Fruit fly (Drosophila melanogaster) whole organism, wandering third instar larva: ENCODE data around the gene CG4789.
A peak's percentile ranks its signal among the peaks of the same experiment; 100 is the strongest.

ENCODE experiments used
- CG32264 ChIP-seq: fragments of 200-800 bp; sonication (Bioruptor generic); optimal IDR thresholded peaks from 2 replicates; lab custom pipeline; 2016; ENCODE audit warnings: missing biosample characterization, missing genetic modification characterization
- CG9705 ChIP-seq: fragments of 200-800 bp; sonication (Bioruptor generic); optimal IDR thresholded peaks from 2 replicates; lab custom pipeline; 2018; ENCODE audit warnings: missing biosample characterization, mild to moderate bottlenecking, missing genetic modification characterization
- CrebA ChIP-seq: fragments of 200-800 bp; sonication (Bioruptor generic); optimal IDR thresholded peaks from 2 replicates; lab custom pipeline; 2016; ENCODE audit warnings: missing biosample characterization, mild to moderate bottlenecking, missing genetic modification characterization, borderline replicate concordance
- Dfd ChIP-seq: fragments of >200 bp; optimal IDR thresholded peaks from 2 replicates; lab custom pipeline; 2017; ENCODE audit warnings: missing biosample characterization, missing genetic modification characterization
- GATAd ChIP-seq: sonication (Bioruptor generic); optimal IDR thresholded peaks from 2 replicates; lab custom pipeline; 2016; ENCODE audit warnings: missing biosample characterization, missing genetic modification characterization
- HLH106 ChIP-seq: fragments of 200-800 bp; optimal IDR thresholded peaks from 3 replicates; lab custom pipeline; 2019; ENCODE audit warnings: missing biosample characterization, mild to moderate bottlenecking, missing genetic modification characterization, moderate library complexity
- Hnf4 ChIP-seq: fragments of 200-800 bp; sonication (Bioruptor generic); optimal IDR thresholded peaks from 2 replicates; lab custom pipeline; 2016; ENCODE audit warnings: missing biosample characterization, mild to moderate bottlenecking, missing genetic modification characterization
- Hr78 ChIP-seq: fragments of >200 bp; optimal IDR thresholded peaks from 2 replicates; lab custom pipeline; 2017; ENCODE audit warnings: missing biosample characterization, missing genetic modification characterization
- Hr83 ChIP-seq: fragments of 200-300 bp; sonication (Bioruptor generic); optimal IDR thresholded peaks from 2 replicates; lab custom pipeline; 2016; ENCODE audit warnings: missing biosample characterization, mild to moderate bottlenecking, missing genetic modification characterization, moderate library complexity; ENCODE audit not compliant: poor library complexity, severe bottlenecking
- Jra ChIP-seq: sonication (Bioruptor generic); optimal IDR thresholded peaks from 2 replicates; lab custom pipeline; 2016; ENCODE audit warnings: missing biosample characterization, missing genetic modification characterization
- Mio ChIP-seq: sonication (Bioruptor generic); optimal IDR thresholded peaks from 2 replicates; lab custom pipeline; 2016; ENCODE audit warnings: missing biosample characterization, missing genetic modification characterization
- Myc ChIP-seq: fragments of >200 bp; optimal IDR thresholded peaks from 2 replicates; lab custom pipeline; 2017
- N ChIP-seq: fragments of >200 bp; optimal IDR thresholded peaks from 2 replicates; lab custom pipeline; 2018; ENCODE audit warnings: missing biosample characterization, missing external identifiers, missing genetic modification characterization
- OdsH ChIP-seq: fragments of 200-800 bp; sonication (Bioruptor generic); optimal IDR thresholded peaks from 2 replicates; lab custom pipeline; 2016; ENCODE audit warnings: missing biosample characterization, mild to moderate bottlenecking, missing genetic modification characterization
- Rel ChIP-seq, 2 experiments: fragments of 200-800 bp; sonication (Bioruptor generic) in 1 of 2; optimal IDR thresholded peaks; 2 replicates in 1 of 2; 3 replicates in 1 of 2; lab custom pipeline; 2016 to 2019; ENCODE audit warnings: mild to moderate bottlenecking in 2 of 2, missing biosample characterization in 2 of 2, missing genetic modification characterization in 2 of 2, moderate library complexity in 1 of 2
- Sp1 ChIP-seq: fragments of 200-800 bp; sonication (Bioruptor generic); optimal IDR thresholded peaks from 3 replicates; lab custom pipeline; 2019; ENCODE audit warnings: missing biosample characterization, mild to moderate bottlenecking, missing genetic modification characterization, moderate library complexity
- dl ChIP-seq, 2 experiments: fragments of 175-275, 200-275 bp in 1 of 2; fragments of 200-275 bp in 1 of 2; sonication (Bioruptor generic); optimal IDR thresholded peaks; lab custom pipeline; 2018; ENCODE audit warnings: mild to moderate bottlenecking in 2 of 2, missing biosample characterization in 2 of 2, missing genetic modification characterization in 2 of 2, moderate library complexity in 2 of 2; ENCODE audit not compliant: partially characterized antibody in 2 of 2, insufficient read depth in 1 of 2
- dmrt93B ChIP-seq: fragments of 200-800 bp; sonication (Bioruptor generic); optimal IDR thresholded peaks from 2 replicates; lab custom pipeline; 2018; ENCODE audit warnings: missing biosample characterization, mild to moderate bottlenecking, missing genetic modification characterization
- dsf ChIP-seq: sonication (Bioruptor generic); optimal IDR thresholded peaks from 2 replicates; lab custom pipeline; 2016; ENCODE audit warnings: missing biosample characterization, missing genetic modification characterization, borderline replicate concordance
- ey ChIP-seq: fragments of 200-800 bp; sonication (Bioruptor generic); optimal IDR thresholded peaks from 2 replicates; lab custom pipeline; 2016; ENCODE audit warnings: missing biosample characterization, missing genetic modification characterization
- foxo ChIP-seq, 2 experiments: fragments of 200-800 bp; sonication (Bioruptor generic); optimal IDR thresholded peaks; 2 replicates in 1 of 2; 3 replicates in 1 of 2; lab custom pipeline; 2016 to 2017; ENCODE audit warnings: missing biosample characterization in 2 of 2, missing genetic modification characterization in 2 of 2
- fru ChIP-seq: fragments of 200-800 bp; sonication (Bioruptor generic); optimal IDR thresholded peaks from 3 replicates; lab custom pipeline; 2016; ENCODE audit warnings: missing biosample characterization, mild to moderate bottlenecking, missing genetic modification characterization
- h ChIP-seq: fragments of 200-800 bp; sonication (Bioruptor generic); optimal IDR thresholded peaks from 3 replicates; lab custom pipeline; 2016; ENCODE audit warnings: missing biosample characterization, mild to moderate bottlenecking, missing genetic modification characterization
- jim ChIP-seq: fragments of 175-275, 200-325 bp; sonication (Bioruptor generic); optimal IDR thresholded peaks from 2 replicates; lab custom pipeline; 2016; ENCODE audit warnings: missing biosample characterization, mild to moderate bottlenecking, missing genetic modification characterization
- lola ChIP-seq: fragments of >200 bp; optimal IDR thresholded peaks from 2 replicates; lab custom pipeline; 2017; ENCODE audit warnings: missing biosample characterization, missing genetic modification characterization
- pan ChIP-seq: fragments of >200 bp; optimal IDR thresholded peaks from 2 replicates; lab custom pipeline; 2017
- psq ChIP-seq: fragments of 200-800 bp; sonication (Bioruptor generic); optimal IDR thresholded peaks from 3 replicates; lab custom pipeline; 2017; ENCODE audit warnings: missing biosample characterization, mild to moderate bottlenecking, missing genetic modification characterization, moderate library complexity
- rgr ChIP-seq: fragments of 200-800 bp; sonication (Bioruptor generic); optimal IDR thresholded peaks from 3 replicates; lab custom pipeline; 2016; ENCODE audit warnings: missing biosample characterization, mild to moderate bottlenecking, missing genetic modification characterization
- sage ChIP-seq: fragments of 200-800 bp; sonication (Bioruptor generic); optimal IDR thresholded peaks from 2 replicates; lab custom pipeline; 2016; ENCODE audit warnings: missing biosample characterization, mild to moderate bottlenecking, missing genetic modification characterization
- tai ChIP-seq: sonication (Bioruptor generic); optimal IDR thresholded peaks from 2 replicates; lab custom pipeline; 2016; ENCODE audit warnings: missing biosample characterization, missing genetic modification characterization
- usp ChIP-seq: fragments of >200 bp; optimal IDR thresholded peaks from 2 replicates; lab custom pipeline; 2017; ENCODE audit warnings: missing biosample characterization, missing genetic modification characterization
- woc ChIP-seq: sonication (Bioruptor generic); optimal IDR thresholded peaks from 2 replicates; lab custom pipeline; 2016; ENCODE audit warnings: missing biosample characterization, mild to moderate bottlenecking, missing genetic modification characterization

Gene CG4789

dm6 chrX:16791920-16792829 is 8.6 kb upstream of the CG4789 start, which contains the start of gene CG4768:
CG4768 (plus strand) TSS chrX:16792119.
- peak; percentile 34 for TF ChIP-seq woc (GFP tag; lab: Kevin White, UChicago)
- TF ChIP-seq Myc (lab: Kevin White, UChicago), result no peak
- TF ChIP-seq Hnf4, result no peak
- no peak for TF ChIP-seq usp (GFP tag; lab: Kevin White, UChicago)
- peak; percentile 13 for TF ChIP-seq Sp1 (GFP tag; lab: Kevin White, UChicago)
- TF ChIP-seq foxo (GFP tag; optimal IDR thresholded peaks at IDR 0.05; lab: Kevin White, UChicago), result no peak
- TF ChIP-seq Mio, result no peak
- TF ChIP-seq pan (lab: Kevin White, UChicago), result no peak
- no peak for TF ChIP-seq GATAd (GFP tag; lab: Kevin White, UChicago)
- no peak for TF ChIP-seq Rel (GFP tag; optimal IDR thresholded peaks at IDR 0.05; lab: Kevin White, UChicago)
- TF ChIP-seq Rel (tag; optimal IDR thresholded peaks at IDR 0.05; lab: Kevin White, UChicago), result peak; percentile 9
- no peak for TF ChIP-seq dmrt93B (GFP tag; lab: Kevin White, UChicago)
- no peak for TF ChIP-seq CG32264
- no peak for TF ChIP-seq jim (GFP tag; lab: Kevin White, UChicago)

dm6 chrX:16793129-16793748 is 7.5 kb upstream of the CG4789 start:
- peak; percentile 55 for TF ChIP-seq psq (GFP tag; lab: Kevin White, UChicago)
- no peak for TF ChIP-seq CrebA
- TF ChIP-seq, all 38 proteins: peak for 1

- TF ChIP-seq rgr (GFP tag; lab: Kevin White, UChicago), result no peak
- TF ChIP-seq Hr83 (GFP tag; lab: Kevin White, UChicago), result no peak
- no peak for TF ChIP-seq dsf
- TF ChIP-seq tai (GFP tag; lab: Kevin White, UChicago), result no peak
- TF ChIP-seq sage (GFP tag; lab: Kevin White, UChicago), result no peak
- no peak for TF ChIP-seq N
- no peak for TF ChIP-seq Mio
- no peak for TF ChIP-seq HLH106 (tag; lab: Kevin White, UChicago)
- no peak for TF ChIP-seq psq (GFP tag; lab: Kevin White, UChicago)
- TF ChIP-seq woc (GFP tag; lab: Kevin White, UChicago), result no peak
- TF ChIP-seq Rel (GFP tag; optimal IDR thresholded peaks at IDR 0.05; lab: Kevin White, UChicago), result no peak
- TF ChIP-seq Rel (tag; optimal IDR thresholded peaks at IDR 0.05; lab: Kevin White, UChicago), result no peak
- no peak for TF ChIP-seq Dfd (GFP tag; lab: Kevin White, UChicago)
- no peak for TF ChIP-seq dl (GFP tag; optimal IDR thresholded peaks at IDR 0.05; lab: Kevin White, UChicago; ENCODE audit: insufficient read depth in 1 of 2, partially characterized antibody in 2 of 2)
- TF ChIP-seq Hr78 (GFP tag; lab: Kevin White, UChicago), result no peak
- no peak for TF ChIP-seq Jra (GFP tag; lab: Kevin White, UChicago)
- no peak for TF ChIP-seq OdsH (GFP tag; lab: Kevin White, UChicago)
- no peak for TF ChIP-seq Sp1 (GFP tag; lab: Kevin White, UChicago)
- no peak for TF ChIP-seq Myc (lab: Kevin White, UChicago)
- TF ChIP-seq dmrt93B (GFP tag; lab: Kevin White, UChicago), result no peak
- no peak for TF ChIP-seq CG9705 (GFP tag; lab: Kevin White, UChicago)
Observed at dm6 chrX:16798166-16798565, 2.6 kb upstream of the CG4789 start.

dm6 chrX:16799914-16800313 is 816 bp upstream of the CG4789 start:
- peak in 1 of 2 experiments; percentile 17 for TF ChIP-seq foxo (GFP tag; optimal IDR thresholded peaks at IDR 0.05; lab: Kevin White, UChicago)
- TF ChIP-seq Sp1 (GFP tag; lab: Kevin White, UChicago), result peak; percentile 13
- peak; percentile 3 for TF ChIP-seq CG32264
- TF ChIP-seq woc (GFP tag; lab: Kevin White, UChicago), result no peak
- TF ChIP-seq h (GFP tag; lab: Kevin White, UChicago), result peak; percentile 27
- no peak for TF ChIP-seq lola (GFP tag; lab: Kevin White, UChicago)
- TF ChIP-seq ey (GFP tag; lab: Kevin White, UChicago), result peak; percentile 1
- TF ChIP-seq dmrt93B (GFP tag; lab: Kevin White, UChicago), result no peak
- TF ChIP-seq Rel (GFP tag; optimal IDR thresholded peaks at IDR 0.05; lab: Kevin White, UChicago), result no peak
- TF ChIP-seq Rel (tag; optimal IDR thresholded peaks at IDR 0.05; lab: Kevin White, UChicago), result peak; percentile 72
- TF ChIP-seq N, result no peak
- no peak for TF ChIP-seq Hr83 (GFP tag; lab: Kevin White, UChicago)
- TF ChIP-seq fru (GFP tag; lab: Kevin White, UChicago), result peak; percentile 69
- TF ChIP-seq rgr (GFP tag; lab: Kevin White, UChicago), result no peak
